Fruit fly (Drosophila melanogaster): ENCODE measurements around the gene CG14778.

The CG14778 gene

DNA sequence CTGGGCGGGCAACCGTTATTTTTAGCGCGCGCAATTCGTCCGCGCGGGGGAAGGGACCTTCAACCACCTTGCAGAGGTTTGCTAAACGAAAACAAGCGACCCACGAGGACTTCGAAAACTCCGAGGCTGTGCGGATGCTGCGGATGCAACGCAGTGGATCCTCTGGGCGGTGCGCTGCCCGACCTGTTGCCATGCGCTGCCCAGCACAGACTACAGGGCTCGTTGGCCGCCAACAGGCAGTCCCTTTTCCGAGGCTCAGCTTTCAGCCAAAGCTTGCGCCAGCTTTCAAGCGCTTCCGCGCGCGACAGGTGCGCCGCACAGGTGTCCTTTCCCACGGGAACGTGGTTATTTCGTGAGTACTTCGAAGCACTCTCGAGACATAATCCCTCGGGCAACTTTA, 9.1 kb downstream of the CG14778 start:
- no peak for TF ChIP-seq CG33017 (tag; optimal IDR thresholded peaks at IDR 0.05)
- no peak for TF ChIP-seq CG1620 (GFP tag; optimal IDR thresholded peaks at IDR 0.05)
- TF ChIP-seq CG12768 (GFP tag; optimal IDR thresholded peaks at IDR 0.05): no peak
- TF ChIP-seq Crg-1 (GFP tag; optimal IDR thresholded peaks at IDR 0.05): no peak
- TF ChIP-seq Clk (GFP tag; optimal IDR thresholded peaks at IDR 0.05): no peak
- no peak for TF ChIP-seq toe (GFP tag; optimal IDR thresholded peaks at IDR 0.05)
- TF ChIP-seq pad (GFP tag; optimal IDR thresholded peaks at IDR 0.05): no peak
- TF ChIP-seq kay (GFP tag; ENCODE audit: borderline replicate concordance): no peak
- no peak for TF ChIP-seq CG11617 (GFP tag; optimal IDR thresholded peaks at IDR 0.05)
- no peak for TF ChIP-seq CG14711 (tag; optimal IDR thresholded peaks at IDR 0.05)
- no peak for TF ChIP-seq CG5204 (GFP tag; optimal IDR thresholded peaks at IDR 0.05)
- no peak for TF ChIP-seq cnc (optimal IDR thresholded peaks at IDR 0.05)
- no peak for TF ChIP-seq CG7045 (GFP tag; optimal IDR thresholded peaks at IDR 0.05)
- TF ChIP-seq tj (GFP tag; optimal IDR thresholded peaks at IDR 0.05): no peak
- TF ChIP-seq Mnt (GFP tag; optimal IDR thresholded peaks at IDR 0.05): no peak
- TF ChIP-seq bab1 (GFP tag; optimal IDR thresholded peaks at IDR 0.05): no peak
- TF ChIP-seq CG7101 (tag; optimal IDR thresholded peaks at IDR 0.05): no peak
- TF ChIP-seq ovo (GFP tag; optimal IDR thresholded peaks at IDR 0.05): no peak

DNA sequence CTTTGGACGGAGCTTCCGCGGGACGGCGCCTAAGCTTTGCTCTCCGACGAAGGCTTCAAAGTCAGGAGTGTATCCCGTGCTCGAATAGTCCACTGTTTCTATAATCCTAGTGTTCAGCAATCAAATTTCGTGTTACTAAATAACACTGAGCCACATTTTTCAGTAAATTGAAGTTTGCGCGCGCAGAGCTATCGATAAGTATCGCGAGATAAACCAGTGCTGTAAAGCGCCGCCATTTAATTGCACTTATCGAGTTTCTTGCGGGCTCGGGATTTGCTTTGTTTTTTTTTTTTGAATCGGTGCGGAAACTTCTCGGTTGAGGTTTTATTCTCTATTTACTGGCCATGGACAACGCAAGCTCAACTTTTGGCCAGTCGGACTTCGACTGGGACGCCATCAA, 9.6 kb downstream of the CG14778 start, which contains the start of the genes Rab27 and mei-38:
Rab27 (minus strand) TSS at position 127 of the 400 bp plus-strand sequence.
mei-38 (plus strand) TSS at position 216 of the 400 bp plus-strand sequence.
- TF ChIP-seq Crg-1 (GFP tag; optimal IDR thresholded peaks at IDR 0.05) (peak; percentile 82), CG12768 (GFP tag; optimal IDR thresholded peaks at IDR 0.05) (no peak), bab1 (GFP tag; optimal IDR thresholded peaks at IDR 0.05) (peak; percentile 56), Mnt (GFP tag; optimal IDR thresholded peaks at IDR 0.05) (peak; percentile 8), pad (GFP tag; optimal IDR thresholded peaks at IDR 0.05) (peak; percentile 54), CG7101 (tag; optimal IDR thresholded peaks at IDR 0.05) (peak; percentile 44), CG1620 (GFP tag; optimal IDR thresholded peaks at IDR 0.05) (peak; percentile 76), Clk (GFP tag; optimal IDR thresholded peaks at IDR 0.05) (no peak)

DNA sequence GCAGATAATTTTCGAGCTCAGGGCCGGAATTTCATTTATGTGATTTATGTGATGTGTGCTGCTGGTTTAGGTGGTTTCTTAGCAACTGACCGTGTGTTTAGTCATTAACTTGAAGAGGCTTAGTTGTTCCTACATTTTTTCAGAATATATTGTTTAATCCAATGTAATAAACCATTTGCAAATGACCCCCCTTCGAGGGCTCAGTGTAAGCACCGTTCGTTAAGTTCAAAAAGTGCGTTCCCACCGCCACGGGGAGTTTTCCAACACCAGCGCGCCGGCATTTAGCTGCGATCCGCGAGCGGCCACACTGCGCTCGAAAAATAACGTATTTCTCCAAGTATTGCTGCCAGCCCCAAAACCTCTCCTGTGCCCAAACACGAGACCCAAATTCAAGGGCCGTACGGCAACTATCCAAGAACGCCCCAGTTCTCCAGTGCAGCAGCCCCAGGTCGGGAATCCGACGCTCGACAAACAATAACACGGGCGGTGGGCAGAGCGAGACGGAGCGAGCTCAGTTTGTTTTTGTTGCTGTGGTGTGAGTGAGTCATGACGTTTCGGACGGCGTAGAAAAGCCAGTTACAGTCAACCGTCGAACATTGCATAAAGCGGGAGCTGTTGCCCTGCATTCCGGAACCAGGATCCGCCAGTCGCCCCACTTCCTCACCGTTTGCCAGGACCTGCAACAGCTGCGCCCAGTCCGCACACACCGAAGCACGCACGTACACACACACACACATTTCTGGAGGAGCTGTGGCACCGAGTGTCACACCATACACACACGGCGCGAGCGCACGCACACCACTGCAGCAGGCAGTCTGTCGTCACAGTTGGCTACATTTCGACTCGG, 11.2 kb downstream of the CG14778 start, which contains the start of gene rush:
rush (plus strand) TSS at position 277 of the 847 bp plus-strand sequence.
- peak; percentile 38 for TF ChIP-seq CG7101 (tag; optimal IDR thresholded peaks at IDR 0.05)
- TF ChIP-seq Hr96 (GFP tag; optimal IDR thresholded peaks at IDR 0.05): peak; percentile 43
- TF ChIP-seq ovo (GFP tag; optimal IDR thresholded peaks at IDR 0.05): peak; percentile 44
- TF ChIP-seq Clk (GFP tag; optimal IDR thresholded peaks at IDR 0.05): no peak
- peak; percentile 49 for TF ChIP-seq CG1620 (GFP tag; optimal IDR thresholded peaks at IDR 0.05)
- no peak for TF ChIP-seq CG14711 (tag; optimal IDR thresholded peaks at IDR 0.05)
- TF ChIP-seq CG5204 (GFP tag; optimal IDR thresholded peaks at IDR 0.05): no peak
- TF ChIP-seq CG11617 (GFP tag; optimal IDR thresholded peaks at IDR 0.05): peak; percentile 23
- TF ChIP-seq cic (GFP tag; optimal IDR thresholded peaks at IDR 0.05): peak; percentile 4
- TF ChIP-seq CG12768 (GFP tag; optimal IDR thresholded peaks at IDR 0.05): no peak
- TF ChIP-seq CG33017 (tag; optimal IDR thresholded peaks at IDR 0.05): no peak
- peak; percentile 62 for TF ChIP-seq Mnt (GFP tag; optimal IDR thresholded peaks at IDR 0.05)
- TF ChIP-seq bab1 (GFP tag; optimal IDR thresholded peaks at IDR 0.05): peak; percentile 21
- TF ChIP-seq Crg-1 (GFP tag; optimal IDR thresholded peaks at IDR 0.05): peak; percentile 59
- TF ChIP-seq pad (GFP tag; optimal IDR thresholded peaks at IDR 0.05): peak; percentile 73
- no peak for TF ChIP-seq cnc (optimal IDR thresholded peaks at IDR 0.05)

DNA sequence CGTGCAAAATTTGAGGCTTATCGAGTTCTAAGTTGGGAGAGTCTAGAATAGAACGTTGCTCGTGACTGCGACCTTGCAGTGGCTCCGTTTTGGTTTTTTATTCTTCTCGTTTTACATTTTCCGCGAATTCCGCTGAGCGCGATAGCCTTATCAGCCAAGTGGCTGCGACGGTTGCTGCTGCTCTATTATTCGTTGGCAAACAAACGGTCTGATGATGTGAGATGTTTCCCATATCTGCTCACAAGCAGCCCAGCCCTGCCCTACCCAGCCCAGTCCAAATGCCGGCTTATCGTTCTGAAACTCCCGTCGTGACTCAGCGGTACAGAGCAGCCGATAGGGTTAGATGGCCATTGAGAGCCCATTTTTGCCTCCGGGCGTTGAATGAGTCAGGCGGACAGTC, 13.1 kb downstream of the CG14778 start:
- TF ChIP-seq cnc (optimal IDR thresholded peaks at IDR 0.05) (peak in 1 of 2 experiments; percentile 30), cic (GFP tag; optimal IDR thresholded peaks at IDR 0.05) (peak; percentile 51), CG12768 (GFP tag; optimal IDR thresholded peaks at IDR 0.05) (peak; percentile 10), kay (GFP tag; ENCODE audit: borderline replicate concordance) (no peak), Mnt (GFP tag; optimal IDR thresholded peaks at IDR 0.05) (peak; percentile 12)

DNA sequence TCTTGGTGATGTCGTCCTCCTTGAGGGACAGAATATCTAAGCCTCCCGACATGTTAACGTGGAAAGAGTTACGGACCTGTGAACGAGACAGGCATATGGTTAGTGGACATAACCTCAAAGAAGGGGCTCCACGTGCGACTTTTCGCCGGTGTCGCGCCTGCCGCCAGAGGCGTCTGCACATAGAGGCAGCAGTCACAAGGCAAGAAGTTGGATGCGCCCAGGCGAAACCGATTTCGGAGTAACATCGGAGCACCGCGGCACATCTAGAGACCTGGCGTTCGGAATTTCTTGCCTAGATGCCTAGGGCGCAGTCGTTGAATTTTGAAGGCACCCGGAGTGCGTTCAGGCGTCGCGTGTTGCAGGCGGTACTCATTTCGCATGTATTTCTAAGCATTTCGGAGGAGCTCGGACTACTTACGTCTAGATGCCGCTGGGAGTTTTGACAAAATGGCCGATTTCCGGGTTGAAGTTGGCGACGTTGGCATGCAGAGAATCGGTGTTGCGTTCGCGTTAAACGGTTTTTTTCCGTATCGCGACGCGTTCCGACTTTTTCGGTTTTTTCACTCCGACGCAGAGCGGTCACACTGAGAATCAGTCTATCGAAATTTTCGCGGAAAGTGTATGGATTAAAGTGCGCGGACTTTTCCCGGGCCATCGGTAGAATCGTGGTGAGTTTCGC, 15.7 kb downstream of the CG14778 start, which contains the start of the genes sta and inc:
sta (minus strand) TSS at position 574 of the 679 bp plus-strand sequence.
inc (plus strand) TSS at position 640 of the 679 bp plus-strand sequence.
- TF ChIP-seq Clk (GFP tag; optimal IDR thresholded peaks at IDR 0.05) (peak; percentile 5), ovo (GFP tag; optimal IDR thresholded peaks at IDR 0.05) (peak; percentile 61), CG7101 (tag; optimal IDR thresholded peaks at IDR 0.05) (peak; percentile 89), CG33017 (tag; optimal IDR thresholded peaks at IDR 0.05) (peak; percentile 72), bab1 (GFP tag; optimal IDR thresholded peaks at IDR 0.05) (peak; percentile 92), toe (GFP tag; optimal IDR thresholded peaks at IDR 0.05) (no peak), cnc (optimal IDR thresholded peaks at IDR 0.05) (no peak), Hr96 (GFP tag; optimal IDR thresholded peaks at IDR 0.05) (peak; percentile 77), CG12768 (GFP tag; optimal IDR thresholded peaks at IDR 0.05) (no peak), CG11617 (GFP tag; optimal IDR thresholded peaks at IDR 0.05) (peak; percentile 75), CG14711 (tag; optimal IDR thresholded peaks at IDR 0.05) (peak; percentile 70), tj (GFP tag; optimal IDR thresholded peaks at IDR 0.05) (peak; percentile 62), kay (GFP tag; ENCODE audit: borderline replicate concordance) (no peak), CG5204 (GFP tag; optimal IDR thresholded peaks at IDR 0.05) (no peak), CG7045 (GFP tag; optimal IDR thresholded peaks at IDR 0.05) (peak; percentile 3), Mnt (GFP tag; optimal IDR thresholded peaks at IDR 0.05) (peak; percentile 95), CG1620 (GFP tag; optimal IDR thresholded peaks at IDR 0.05) (peak; percentile 75), Crg-1 (GFP tag; optimal IDR thresholded peaks at IDR 0.05) (peak; percentile 71), pad (GFP tag; optimal IDR thresholded peaks at IDR 0.05) (peak; percentile 76), cic (GFP tag; optimal IDR thresholded peaks at IDR 0.05) (peak; percentile 24)
